Fruit fly (Drosophila melanogaster): ENCODE data around the gene CheB38c.

DNA sequence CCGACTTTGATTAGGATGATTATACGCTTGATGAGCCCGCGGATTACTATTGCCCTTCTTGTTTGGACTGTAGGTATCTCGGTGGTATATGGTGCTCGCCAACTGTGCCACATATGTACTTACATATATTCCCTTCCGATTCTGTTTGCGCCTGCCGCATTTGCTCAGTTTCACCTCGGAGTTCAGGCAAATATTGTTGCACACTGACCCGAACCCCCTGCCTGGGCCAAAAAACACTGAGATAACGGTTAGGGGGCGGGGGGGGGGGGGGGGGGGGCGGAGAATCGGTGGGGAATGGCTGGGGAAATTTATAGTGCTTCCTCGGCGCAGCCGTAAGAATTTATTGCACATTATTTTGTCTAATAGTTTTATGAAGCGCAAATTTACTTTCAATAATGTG lies 44.7 kb downstream of the CheB38c start:
- TF ChIP-seq CG15710 (tag; optimal IDR thresholded peaks at IDR 0.05): no peak
- TF ChIP-seq CG13204 (GFP tag; optimal IDR thresholded peaks at IDR 0.05): no peak
